ENCODE assay signal across 2 worm cellular contexts in the genomic region with DNA sequence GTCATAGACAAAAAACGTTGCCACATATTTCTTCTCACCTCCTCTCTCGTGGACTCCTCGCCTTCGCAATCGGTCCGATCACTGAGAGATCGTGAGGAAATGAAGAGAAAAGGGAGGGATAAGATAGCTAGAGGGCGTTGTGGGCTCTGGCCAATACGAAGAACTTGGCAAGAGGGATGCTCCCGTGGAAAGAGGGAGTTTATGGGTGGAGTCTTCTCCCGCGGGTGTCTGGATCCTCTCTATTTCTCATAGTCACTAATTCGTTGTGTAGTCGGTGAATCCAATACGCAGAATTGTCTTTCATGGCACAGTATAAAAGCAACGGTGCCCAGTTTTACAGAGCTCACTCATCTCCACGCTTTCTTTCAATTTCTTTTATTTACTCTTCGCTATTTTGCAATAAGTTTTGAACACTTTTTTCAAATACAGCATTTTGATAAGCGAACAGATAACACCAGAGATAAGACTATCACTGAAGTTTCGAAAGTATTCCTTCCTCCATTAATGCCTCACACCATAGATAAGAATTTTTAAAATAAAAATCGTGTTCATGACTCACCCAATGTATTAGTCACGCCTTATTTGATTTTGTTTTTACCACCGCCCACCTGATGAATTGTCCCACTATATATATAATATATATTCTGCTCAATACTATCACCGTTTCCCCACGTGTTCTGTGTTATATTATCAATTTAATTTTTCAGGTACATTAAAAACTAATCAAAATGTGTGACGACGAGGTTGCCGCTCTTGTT.
TF ChIP-seq lines count a peak whose summit lies in the region.

TSS of gene act-1 (plus strand) at position 708 of the 758 bp plus-strand sequence.

TF ChIP-seq in whole organism, L1 larva, 84 proteins besides CTCF, POLR2A, EP300 and RAD21 (continued from another document):
- TF ChIP-seq swsn-7 (tag; optimal IDR thresholded peaks at IDR 0.05; lab: Kevin White, UChicago) (peak; percentile 48), xbp-1 (tag; optimal IDR thresholded peaks at IDR 0.05; lab: Kevin White, UChicago) (peak; percentile 1), fos-1 (tag; optimal IDR thresholded peaks at IDR 0.05; lab: Kevin White, UChicago) (no peak), alr-1 (tag; optimal IDR thresholded peaks at IDR 0.05; lab: Kevin White, UChicago; ENCODE audit: borderline replicate concordance) (no peak), F16B12.6 (tag; optimal IDR thresholded peaks at IDR 0.05; lab: Kevin White, UChicago) (no peak), ces-1 (GFP tag; optimal IDR thresholded peaks at IDR 0.05; lab: Kevin White, UChicago) (no peak), nhr-237 (tag; optimal IDR thresholded peaks at IDR 0.05; lab: Kevin White, UChicago) (no peak), pqm-1 (tag; optimal IDR thresholded peaks at IDR 0.05; lab: Kevin White, UChicago) (peak; percentile 65), ceh-90 (tag; optimal IDR thresholded peaks at IDR 0.05; lab: Kevin White, UChicago) (no peak), nhr-71 (tag; optimal IDR thresholded peaks at IDR 0.05; lab: Kevin White, UChicago) (peak; percentile 85), nhr-11 (tag; optimal IDR thresholded peaks at IDR 0.05; lab: Kevin White, UChicago) (peak; percentile 61), lsy-2 (tag; optimal IDR thresholded peaks at IDR 0.05; lab: Kevin White, UChicago) (peak; percentile 11 to 51), lin-35 (GFP tag; optimal IDR thresholded peaks at IDR 0.05; lab: Kevin White, UChicago) (peak in 1 of 2 experiments; percentile 3), ceh-63 (GFP tag; optimal IDR thresholded peaks at IDR 0.05; lab: Kevin White, UChicago) (no peak), snu-23 (GFP tag; optimal IDR thresholded peaks at IDR 0.05; lab: Kevin White, UChicago) (peak; percentile 38), zip-4 (GFP tag; optimal IDR thresholded peaks at IDR 0.05; lab: Kevin White, UChicago) (peak; percentile 14), ama-1 (optimal IDR thresholded peaks at IDR 0.05; lab: Kevin White, UChicago) (no peak), zag-1 (tag; optimal IDR thresholded peaks at IDR 0.05; lab: Kevin White, UChicago) (no peak), pag-3 (tag; optimal IDR thresholded peaks at IDR 0.05; lab: Kevin White, UChicago; ENCODE audit: borderline replicate concordance, insufficient read depth) (peak; percentile 35), efl-1 (optimal IDR thresholded peaks at IDR 0.05; lab: Kevin White, UChicago) (peak in 1 of 2 experiments; percentile 18), efl-1 (GFP tag; optimal IDR thresholded peaks at IDR 0.05 in 1 of 2; lab: Kevin White, UChicago) (peak in 1 of 2 experiments; percentile 71), nhr-47 (tag; optimal IDR thresholded peaks at IDR 0.05; lab: Kevin White, UChicago) (peak; percentile 21), tbx-2 (tag; optimal IDR thresholded peaks at IDR 0.05; lab: Kevin White, UChicago) (peak; percentile 21), dpl-1 (GFP tag; optimal IDR thresholded peaks at IDR 0.05; lab: Kevin White, UChicago) (no peak), mdl-1 (tag; optimal IDR thresholded peaks at IDR 0.05; lab: Kevin White, UChicago) (peak in 1 of 2 experiments; percentile 12), ceh-82 (tag; optimal IDR thresholded peaks at IDR 0.05; lab: Kevin White, UChicago) (no peak), aha-1 (tag; optimal IDR thresholded peaks at IDR 0.05; lab: Kevin White, UChicago) (no peak), tlp-1 (tag; optimal IDR thresholded peaks at IDR 0.05; lab: Kevin White, UChicago) (peak; percentile 75), ceh-88 (GFP tag; IDR thresholded peaks at IDR 0.05; lab: Robert Waterston, UW) (no peak), sptf-1 (tag; optimal IDR thresholded peaks at IDR 0.05; lab: Kevin White, UChicago) (no peak), nhr-20 (tag; optimal IDR thresholded peaks at IDR 0.05; lab: Kevin White, UChicago) (peak; percentile 55), egl-13 (tag; optimal IDR thresholded peaks at IDR 0.05; lab: Kevin White, UChicago) (no peak), fkh-8 (tag; optimal IDR thresholded peaks at IDR 0.05; lab: Kevin White, UChicago) (no peak), unc-86 (tag; optimal IDR thresholded peaks at IDR 0.05; lab: Kevin White, UChicago) (no peak), lir-3 (tag; optimal IDR thresholded peaks at IDR 0.05; lab: Kevin White, UChicago; ENCODE audit: poor library complexity) (no peak), nhr-90 (tag; optimal IDR thresholded peaks at IDR 0.05; lab: Kevin White, UChicago; ENCODE audit: poor library complexity) (no peak), snpc-4 (tag; optimal IDR thresholded peaks at IDR 0.05; lab: Kevin White, UChicago) (no peak), nhr-77 (tag; optimal IDR thresholded peaks at IDR 0.05; lab: Kevin White, UChicago) (peak; percentile 50), ets-5 (GFP tag; IDR thresholded peaks at IDR 0.05; lab: Robert Waterston, UW) (no peak), nhr-19 (GFP tag; conservative IDR thresholded peaks at IDR 0.05; lab: Robert Waterston, UW) (peak; percentile 79), skn-1 (tag; optimal IDR thresholded peaks at IDR 0.05; lab: Kevin White, UChicago) (no peak), unc-30 (tag; optimal IDR thresholded peaks at IDR 0.05; lab: Kevin White, UChicago) (no peak)
TF ChIP-seq in whole organism, L1 larva: peak in this region for 24.

TF ChIP-seq in whole organism, L3 larva, 47 proteins besides CTCF, POLR2A, EP300 and RAD21 (continued from another document):
- peak; percentile 89 for TF ChIP-seq elt-2 (tag; optimal IDR thresholded peaks at IDR 0.05; lab: Kevin White, UChicago)
- peak; percentile 65 for TF ChIP-seq nhr-11 (tag; optimal IDR thresholded peaks at IDR 0.05; lab: Kevin White, UChicago)
- TF ChIP-seq elt-3 (tag; optimal IDR thresholded peaks at IDR 0.05; lab: Kevin White, UChicago) = no peak
- no peak for TF ChIP-seq fkh-2 (tag; optimal IDR thresholded peaks at IDR 0.05; lab: Kevin White, UChicago)
